Worm (Caenorhabditis elegans) whole organism, midembryonic: ENCODE measurements around the gene F38A6.5.

Source experiments
- T22C8.4 ChIP-seq: fragments of 200-800 bp; sonication (Bioruptor generic); IDR thresholded peaks from 2 replicates; pipeline ENCODE4 v1.3.6; 2022; ENCODE audit warnings: missing genetic modification characterization, missing compliant biosample characterization
- cog-1 ChIP-seq: sonication (generic microtip); optimal IDR thresholded peaks from 2 replicates; lab custom pipeline; 2016; ENCODE audit warnings: missing genetic modification characterization, missing compliant biosample characterization
- flt-1 ChIP-seq: fragments of 200-800 bp; sonication (Bioruptor generic); IDR thresholded peaks from 2 replicates; pipeline ENCODE4 v1.3.6; 2022; ENCODE audit warnings: missing genetic modification characterization, missing compliant biosample characterization
- klf-2 ChIP-seq: fragments of 200-800 bp; sonication (Bioruptor generic); conservative IDR thresholded peaks from 2 replicates; pipeline ENCODE4 v1.3.6; 2022; ENCODE audit warnings: missing genetic modification reagents, missing genetic modification characterization, missing compliant biosample characterization
- med-1 ChIP-seq: sonication (generic microtip); optimal IDR thresholded peaks from 2 replicates; lab custom pipeline; 2017; ENCODE audit warnings: missing genetic modification characterization, mild to moderate bottlenecking, missing compliant biosample characterization, antibody characterized with exemption, missing genetic modification reagents; ENCODE audit not compliant: insufficient read depth
- ref-1 ChIP-seq: fragments of 200-800 bp; sonication (Bioruptor generic); conservative IDR thresholded peaks from 2 replicates; pipeline ENCODE4 v1.3.6; 2022; ENCODE audit warnings: missing genetic modification reagents, missing genetic modification characterization, missing compliant biosample characterization
- tab-1 ChIP-seq: fragments of 200-800 bp; sonication (Bioruptor generic); IDR thresholded peaks from 2 replicates; pipeline ENCODE4 v1.3.6; 2022; ENCODE audit warnings: missing genetic modification characterization, missing compliant biosample characterization
- ztf-23 ChIP-seq: fragments of 200-800 bp; sonication (Bioruptor generic); IDR thresholded peaks from 2 replicates; pipeline ENCODE4 v1.3.6; 2022; ENCODE audit warnings: missing genetic modification reagents, missing genetic modification characterization, missing compliant biosample characterization
- ztf-29 ChIP-seq: fragments of 200-800 bp; sonication (Bioruptor generic); IDR thresholded peaks from 2 replicates; pipeline ENCODE4 v1.3.6; 2022; ENCODE audit warnings: missing genetic modification reagents, missing genetic modification characterization, missing compliant biosample characterization

DNA sequence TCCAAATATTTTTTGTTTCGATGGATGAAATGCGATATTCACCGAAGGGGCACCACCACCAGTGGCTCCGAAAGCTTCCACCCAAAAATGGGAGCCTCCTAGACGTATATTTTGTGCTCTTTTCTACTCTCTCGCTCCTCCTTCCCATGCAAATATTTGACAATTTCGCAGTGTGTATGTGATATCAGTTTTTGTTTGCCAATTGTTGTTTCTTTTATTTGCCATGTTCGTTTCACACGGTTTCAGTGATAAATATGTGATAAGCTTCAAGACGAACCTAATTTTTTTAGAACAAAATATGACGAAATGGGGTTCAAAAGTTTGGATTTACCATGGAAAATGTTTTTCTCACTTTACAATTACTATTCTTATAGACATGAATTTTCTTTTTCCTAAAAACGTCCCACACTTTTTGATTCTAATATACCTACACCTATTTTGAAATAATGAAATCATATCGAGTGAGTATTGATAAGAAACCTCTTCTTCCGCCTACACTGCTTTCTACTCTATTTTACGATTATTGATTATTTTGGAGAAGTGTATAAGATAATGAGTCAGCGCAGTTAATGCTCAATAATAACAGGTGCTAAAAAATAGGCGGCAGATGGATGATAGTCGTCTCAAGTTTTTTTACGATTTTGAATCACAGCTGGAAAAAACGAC, 19.6 kb downstream of the F38A6.5 start:
- TF ChIP-seq flt-1 (GFP tag; lab: Robert Waterston, UW) (no peak), cog-1 (no peak), ztf-29 (GFP tag; lab: Robert Waterston, UW) (no peak), tab-1 (no peak), ztf-23 (GFP tag; lab: Robert Waterston, UW) (no peak), ref-1 (no peak), med-1 (GFP tag; lab: Kevin White, UChicago) (no peak), T22C8.4 (no peak), klf-2 (GFP tag; lab: Robert Waterston, UW) (no peak)
